Worm (Caenorhabditis elegans): ENCODE measurements around the gene nlp-35.

The nlp-35 gene

ce11 chrIV:9535105-9535504 lies 16.4 kb upstream of the nlp-35 start (continued):
- TF ChIP-seq snpc-4 (tag; optimal IDR thresholded peaks at IDR 0.05): no peak
- no peak for TF ChIP-seq mab-5 (tag; optimal IDR thresholded peaks at IDR 0.05)
- no peak for TF ChIP-seq elt-1 (tag; optimal IDR thresholded peaks at IDR 0.05)
- TF ChIP-seq sma-3 (GFP tag; optimal IDR thresholded peaks at IDR 0.05): peak; percentile 76

ce11 chrIV:9534342-9534741 lies 15.6 kb upstream of the nlp-35 start:
- TF ChIP-seq unc-55 (GFP tag; optimal IDR thresholded peaks at IDR 0.05): no peak
- TF ChIP-seq C34F6.9 (tag; optimal IDR thresholded peaks at IDR 0.05): peak; percentile 20
- TF ChIP-seq skn-1 (tag; optimal IDR thresholded peaks at IDR 0.05): no peak
- no peak for TF ChIP-seq mab-5 (tag; optimal IDR thresholded peaks at IDR 0.05)
- TF ChIP-seq ztf-11 (tag; optimal IDR thresholded peaks at IDR 0.05): no peak
- TF ChIP-seq lin-11 (tag; optimal IDR thresholded peaks at IDR 0.05): no peak
- TF ChIP-seq nhr-12 (tag; optimal IDR thresholded peaks at IDR 0.05): no peak
- TF ChIP-seq mdl-1 (tag; optimal IDR thresholded peaks at IDR 0.05): no peak
- no peak for TF ChIP-seq zag-1 (tag; optimal IDR thresholded peaks at IDR 0.05)
- peak; percentile 50 for TF ChIP-seq gmeb-1 (tag; optimal IDR thresholded peaks at IDR 0.05)
- no peak for TF ChIP-seq lin-13 (GFP tag; optimal IDR thresholded peaks at IDR 0.05)
- peak; percentile 9 for TF ChIP-seq F13H6.1 (tag; optimal IDR thresholded peaks at IDR 0.05)
- no peak for TF ChIP-seq snpc-4 (tag; optimal IDR thresholded peaks at IDR 0.05)
- TF ChIP-seq Y55F3AM.14 (GFP tag; optimal IDR thresholded peaks at IDR 0.05): no peak
- peak; percentile 27 for TF ChIP-seq egl-27 (tag; optimal IDR thresholded peaks at IDR 0.05)
- no peak for TF ChIP-seq ztf-1 (GFP tag; conservative IDR thresholded peaks at IDR 0.05)
- peak; percentile 79 for TF ChIP-seq sma-3 (GFP tag; optimal IDR thresholded peaks at IDR 0.05)
- peak; percentile 67 for TF ChIP-seq blmp-1 (tag; optimal IDR thresholded peaks at IDR 0.05; ENCODE audit: insufficient read depth)
- peak; percentile 72 for TF ChIP-seq ceh-16 (tag; optimal IDR thresholded peaks at IDR 0.05)
- no peak for TF ChIP-seq sem-4 (tag; optimal IDR thresholded peaks at IDR 0.05)
- TF ChIP-seq nhr-21 (tag; optimal IDR thresholded peaks at IDR 0.05): peak; percentile 41
- TF ChIP-seq ZK546.5 (tag; optimal IDR thresholded peaks at IDR 0.05): no peak
- TF ChIP-seq unc-62 (GFP tag; optimal IDR thresholded peaks at IDR 0.05): no peak
- no peak for TF ChIP-seq aly-2 (tag; optimal IDR thresholded peaks at IDR 0.05)
- peak; percentile 9 for TF ChIP-seq fos-1 (tag; optimal IDR thresholded peaks at IDR 0.05)
- TF ChIP-seq elt-3 (tag; optimal IDR thresholded peaks at IDR 0.05): no peak
- peak; percentile 63 for TF ChIP-seq nhr-129 (tag; optimal IDR thresholded peaks at IDR 0.05)
- no peak for TF ChIP-seq ama-1 (optimal IDR thresholded peaks at IDR 0.05)
- no peak for TF ChIP-seq mbf-1 (tag; optimal IDR thresholded peaks at IDR 0.05)
- no peak for TF ChIP-seq nhr-237 (tag; optimal IDR thresholded peaks at IDR 0.05)
- peak in 1 of 2 experiments; percentile 34 for TF ChIP-seq lsy-2 (tag; optimal IDR thresholded peaks at IDR 0.05)
- TF ChIP-seq nhr-11 (tag; optimal IDR thresholded peaks at IDR 0.05): no peak
- TF ChIP-seq alr-1 (tag; optimal IDR thresholded peaks at IDR 0.05): no peak
- TF ChIP-seq peb-1 (tag; optimal IDR thresholded peaks at IDR 0.05): no peak
- TF ChIP-seq unc-39 (tag; optimal IDR thresholded peaks at IDR 0.05): no peak
- TF ChIP-seq ceh-82 (tag; optimal IDR thresholded peaks at IDR 0.05): no peak
- no peak for TF ChIP-seq lin-39 (tag; optimal IDR thresholded peaks at IDR 0.05)
- peak; percentile 61 for TF ChIP-seq sma-9 (GFP tag; optimal IDR thresholded peaks at IDR 0.05)
- no peak for TF ChIP-seq sma-9 (tag; optimal IDR thresholded peaks at IDR 0.05)
- no peak for TF ChIP-seq R02D3.7 (tag; optimal IDR thresholded peaks at IDR 0.05)
- TF ChIP-seq nhr-10 (tag; optimal IDR thresholded peaks at IDR 0.05): no peak
- TF ChIP-seq nhr-25 (tag; optimal IDR thresholded peaks at IDR 0.05): peak; percentile 89
- no peak for TF ChIP-seq elt-1 (tag; optimal IDR thresholded peaks at IDR 0.05)
- no peak for TF ChIP-seq nhr-23 (tag; optimal IDR thresholded peaks at IDR 0.05)
- TF ChIP-seq nhr-77 (tag; optimal IDR thresholded peaks at IDR 0.05): no peak
- TF ChIP-seq nhr-6 (tag; optimal IDR thresholded peaks at IDR 0.05): no peak
- TF ChIP-seq dmd-4 (tag; optimal IDR thresholded peaks at IDR 0.05): no peak
- TF ChIP-seq ztf-4 (tag; optimal IDR thresholded peaks at IDR 0.05): no peak
- TF ChIP-seq crh-2 (tag; optimal IDR thresholded peaks at IDR 0.05): peak; percentile 38
